Worm (Caenorhabditis elegans): ENCODE data around the gene str-89.

Gene str-89

DNA sequence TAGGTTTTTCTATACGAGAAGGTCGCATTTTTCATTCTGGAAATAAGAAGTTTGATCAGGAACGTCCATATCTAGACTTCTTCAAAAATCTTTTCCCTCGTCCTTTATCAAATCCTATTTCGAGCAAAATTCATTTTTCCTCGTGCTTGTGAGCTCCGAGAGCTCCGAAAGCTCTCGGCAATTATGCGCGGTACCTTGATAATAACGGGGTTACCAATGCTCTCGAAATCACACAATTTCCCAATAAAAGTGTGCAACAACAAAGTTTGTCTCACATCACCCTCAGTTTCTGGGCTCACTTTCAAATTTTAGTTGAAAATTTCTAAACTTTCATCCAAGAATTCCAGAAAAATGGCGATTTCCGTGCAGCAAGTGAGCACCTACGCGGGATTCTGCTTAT, at the start of gene str-89:
Gene str-89, plus strand, starts transcription at position 301 of the 400 bp plus-strand sequence.
- no peak for TF ChIP-seq zip-4 (GFP tag; optimal IDR thresholded peaks at IDR 0.05)
- no peak for TF ChIP-seq ceh-90 (tag; optimal IDR thresholded peaks at IDR 0.05)
- no peak for TF ChIP-seq irx-1 (tag; optimal IDR thresholded peaks at IDR 0.05)

DNA sequence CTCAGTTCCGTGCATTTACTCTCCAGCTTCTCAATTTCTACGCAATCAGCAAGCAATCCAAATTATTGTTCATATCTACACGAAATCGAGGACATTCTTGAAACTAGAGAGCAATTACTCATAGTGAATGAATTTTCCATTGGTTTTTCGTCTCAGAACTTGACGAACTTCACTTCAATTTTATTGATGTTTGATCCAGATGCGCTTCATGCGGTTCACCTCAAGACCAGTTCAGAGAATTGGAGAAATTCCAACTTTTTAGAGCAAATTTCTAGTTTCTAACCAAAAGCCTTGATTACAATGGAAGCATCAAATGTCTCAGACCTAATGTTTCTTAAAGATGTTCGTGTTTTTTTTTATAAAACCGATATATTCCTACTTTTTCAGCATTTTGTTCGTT, 48.4 kb upstream of the str-89 start, which contains the start of gene Y6G8.8:
Gene Y6G8.8, plus strand, starts transcription at position 301 of the 400 bp plus-strand sequence.
- TF ChIP-seq tlp-1 (tag; optimal IDR thresholded peaks at IDR 0.05) (no peak), pqm-1 (tag; optimal IDR thresholded peaks at IDR 0.05) (no peak), pag-3 (tag; optimal IDR thresholded peaks at IDR 0.05; ENCODE audit: borderline replicate concordance, insufficient read depth) (no peak), snpc-4 (tag; optimal IDR thresholded peaks at IDR 0.05) (no peak), dsc-1 (tag; optimal IDR thresholded peaks at IDR 0.05) (no peak), dpl-1 (GFP tag; optimal IDR thresholded peaks at IDR 0.05) (no peak), swsn-7 (tag; optimal IDR thresholded peaks at IDR 0.05) (no peak), lin-14 (GFP tag; optimal IDR thresholded peaks at IDR 0.05) (no peak), sox-4 (tag; optimal IDR thresholded peaks at IDR 0.05) (no peak), lin-15B (tag; optimal IDR thresholded peaks at IDR 0.05) (no peak), nhr-84 (tag; optimal IDR thresholded peaks at IDR 0.05) (no peak), lsy-2 (tag; optimal IDR thresholded peaks at IDR 0.05) (no peak)

DNA sequence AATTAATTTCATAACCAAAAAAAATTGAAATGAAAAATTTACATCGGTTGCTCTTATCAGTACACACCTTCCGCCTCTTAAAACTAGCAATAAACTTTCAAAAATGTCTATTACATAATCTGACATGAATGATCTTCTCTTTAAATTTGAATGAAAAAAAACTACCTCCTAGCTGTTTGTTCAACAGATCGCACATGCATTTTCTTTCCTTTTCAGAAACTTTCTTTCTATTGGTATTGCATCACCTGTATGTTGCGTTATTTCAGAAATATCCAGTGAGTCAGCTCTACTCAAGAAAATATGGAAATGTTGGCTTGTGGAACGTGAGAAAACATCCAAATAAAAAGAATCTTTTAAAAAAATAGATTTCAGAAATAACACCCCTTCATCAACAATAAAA, 45.4 kb upstream of the str-89 start, which contains the start of gene F57G4.1:
Gene F57G4.1, plus strand, starts transcription at position 301 of the 400 bp plus-strand sequence.
- no peak for TF ChIP-seq egl-27 (tag; optimal IDR thresholded peaks at IDR 0.05)
- no peak for TF ChIP-seq pag-3 (tag; optimal IDR thresholded peaks at IDR 0.05; ENCODE audit: borderline replicate concordance, insufficient read depth)
- TF ChIP-seq rnt-1 (tag; optimal IDR thresholded peaks at IDR 0.05), result no peak
- no peak for TF ChIP-seq snu-23 (GFP tag; optimal IDR thresholded peaks at IDR 0.05)
- TF ChIP-seq tbx-2 (tag; optimal IDR thresholded peaks at IDR 0.05), result no peak
- TF ChIP-seq skn-1 (tag; optimal IDR thresholded peaks at IDR 0.05), result no peak
- no peak for TF ChIP-seq nhr-90 (tag; optimal IDR thresholded peaks at IDR 0.05; ENCODE audit: poor library complexity)

DNA sequence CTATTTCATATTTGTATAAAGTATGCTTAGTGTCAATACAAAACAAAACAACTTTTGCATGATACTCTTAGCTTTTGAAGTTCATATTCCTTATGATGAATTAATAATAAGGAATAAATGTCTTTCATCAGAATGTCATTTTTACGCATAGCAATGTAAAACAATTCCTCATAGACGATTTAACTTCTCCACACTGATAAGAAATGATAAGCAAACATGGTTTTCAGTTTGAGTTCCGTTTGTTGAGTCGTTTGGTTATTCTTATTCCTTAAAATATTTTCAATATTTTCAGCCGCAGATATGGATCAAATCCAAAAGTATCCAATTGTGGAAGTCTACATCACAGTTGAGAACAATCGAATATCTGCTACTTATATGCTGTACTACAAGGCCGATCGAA, 43.7 kb upstream of the str-89 start, which contains the start of gene F57G4.11:
Gene F57G4.11, plus strand, starts transcription at position 301 of the 400 bp plus-strand sequence.
- TF ChIP-seq hpl-2 (GFP tag; optimal IDR thresholded peaks at IDR 0.05) (no peak), mdl-1 (tag; optimal IDR thresholded peaks at IDR 0.05) (no peak), pag-3 (tag; optimal IDR thresholded peaks at IDR 0.05; ENCODE audit: borderline replicate concordance, insufficient read depth) (no peak), ceh-88 (GFP tag; IDR thresholded peaks at IDR 0.05) (no peak), efl-3 (GFP tag; optimal IDR thresholded peaks at IDR 0.05) (no peak), isw-1 (GFP tag; IDR thresholded peaks at IDR 0.05) (no peak), irx-1 (tag; optimal IDR thresholded peaks at IDR 0.05) (no peak), zag-1 (tag; optimal IDR thresholded peaks at IDR 0.05) (no peak), zip-4 (GFP tag; optimal IDR thresholded peaks at IDR 0.05) (no peak), egl-13 (tag; optimal IDR thresholded peaks at IDR 0.05) (no peak), rnt-1 (tag; optimal IDR thresholded peaks at IDR 0.05) (no peak), xbp-1 (tag; optimal IDR thresholded peaks at IDR 0.05) (no peak), lin-14 (GFP tag; optimal IDR thresholded peaks at IDR 0.05) (no peak)

DNA sequence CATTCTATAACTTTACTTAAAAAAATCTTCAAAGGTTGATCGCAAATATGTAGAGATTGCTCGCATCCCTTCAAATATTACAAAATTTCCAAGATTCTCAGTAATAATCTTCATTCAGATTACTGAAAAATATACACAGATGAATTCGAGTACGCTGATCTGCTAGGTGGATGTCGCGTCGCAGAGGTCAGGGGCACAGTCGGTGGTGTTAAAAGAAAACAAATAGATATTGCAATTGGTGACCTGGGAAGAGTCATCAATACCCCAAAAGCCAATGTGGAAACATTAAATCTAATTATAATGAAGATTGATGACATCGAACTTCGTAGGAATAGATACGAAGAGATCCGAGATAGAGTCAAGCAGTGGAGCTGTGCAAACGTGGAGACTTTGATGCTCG, 40.1 kb upstream of the str-89 start, which contains the start of gene F57G4.10:
Gene F57G4.10, plus strand, starts transcription at position 301 of the 400 bp plus-strand sequence.
- TF ChIP-seq irx-1 (tag; optimal IDR thresholded peaks at IDR 0.05) (no peak), F16B12.6 (tag; optimal IDR thresholded peaks at IDR 0.05) (no peak), hlh-17 (GFP tag; optimal IDR thresholded peaks at IDR 0.05; ENCODE audit: borderline replicate concordance) (no peak), ama-1 (optimal IDR thresholded peaks at IDR 0.05) (no peak), unc-62 (GFP tag; optimal IDR thresholded peaks at IDR 0.05) (no peak), sptf-1 (tag; optimal IDR thresholded peaks at IDR 0.05) (no peak), fkh-4 (tag; optimal IDR thresholded peaks at IDR 0.05; ENCODE audit: borderline replicate concordance) (no peak)

Measured in whole organism, L1 larva.